Fruit fly (Drosophila melanogaster) whole organism, embryonic: ENCODE results near the gene COX7B.
A peak's percentile ranks its signal among the peaks of the same experiment; 100 is the strongest.

Experiments
- ATbp ChIP-seq: fragments of 200-800 bp; sonication (Bioruptor generic); optimal IDR thresholded peaks from 2 replicates; lab custom pipeline; 2017; ENCODE audit warnings: missing biosample characterization, mild to moderate bottlenecking, missing genetic modification characterization, missing genetic modification reagents
- Abd-B ChIP-seq: fragments of 200-800 bp; sonication (Bioruptor generic); optimal IDR thresholded peaks from 2 replicates; lab custom pipeline; 2018; ENCODE audit warnings: missing biosample characterization, mild to moderate bottlenecking, missing genetic modification characterization, moderate library complexity
- Atf6 ChIP-seq: fragments of 200-800 bp; sonication (Bioruptor generic); IDR thresholded peaks from 2 replicates; pipeline ENCODE4 v1.3.6; 2022; ENCODE audit warnings: missing biosample characterization, missing genetic modification characterization
- CG12299 ChIP-seq: fragments of 200-800 bp; sonication (Bioruptor generic); optimal IDR thresholded peaks from 2 replicates; lab custom pipeline; 2018; ENCODE audit warnings: missing biosample characterization, mild to moderate bottlenecking, missing genetic modification characterization
- CG13123 ChIP-seq: fragments of 200-800 bp; sonication (Bioruptor generic); optimal IDR thresholded peaks from 2 replicates; lab custom pipeline; 2016; ENCODE audit warnings: missing biosample characterization, missing genetic modification characterization
- CG15073 ChIP-seq: fragments of 200-800 bp; sonication (Bioruptor generic); optimal IDR thresholded peaks from 2 replicates; lab custom pipeline; 2016; ENCODE audit warnings: missing biosample characterization, missing genetic modification characterization
- CG15601 ChIP-seq: fragments of 200-800 bp; sonication (Bioruptor generic); optimal IDR thresholded peaks from 3 replicates; lab custom pipeline; 2019; ENCODE audit warnings: missing biosample characterization, mild to moderate bottlenecking, missing genetic modification characterization, moderate library complexity
- CG1603 ChIP-seq: fragments of 200-800 bp; sonication (Bioruptor generic); optimal IDR thresholded peaks from 2 replicates; lab custom pipeline; 2019; ENCODE audit warnings: missing biosample characterization, mild to moderate bottlenecking, missing genetic modification characterization, moderate library complexity
- CG16863 ChIP-seq: fragments of 200-800 bp; sonication (Bioruptor generic); optimal IDR thresholded peaks from 3 replicates; lab custom pipeline; 2016; ENCODE audit warnings: missing biosample characterization, missing genetic modification characterization
- CG2129 ChIP-seq: fragments of 200-800 bp; sonication (Bioruptor generic); IDR thresholded peaks from 2 replicates; pipeline ENCODE4 v1.3.6; 2022; ENCODE audit warnings: missing biosample characterization, missing genetic modification characterization; ENCODE audit not compliant: partially characterized antibody
- CG2712 ChIP-seq: fragments of 200-800 bp; optimal IDR thresholded peaks from 3 replicates; lab custom pipeline; 2019; ENCODE audit warnings: missing biosample characterization, mild to moderate bottlenecking, missing genetic modification characterization, moderate library complexity
- CG30431 ChIP-seq: fragments of 200-800 bp; sonication (Bioruptor generic); optimal IDR thresholded peaks from 2 replicates; lab custom pipeline; 2017; ENCODE audit warnings: missing biosample characterization, missing genetic modification characterization
- CG34422 ChIP-seq: fragments of 200-800 bp; sonication (Bioruptor generic); IDR thresholded peaks from 3 replicates; pipeline ENCODE4 v1.3.6; 2022; ENCODE audit warnings: missing biosample characterization, missing genetic modification characterization
- CG42726 ChIP-seq: fragments of 200-800 bp; sonication (Bioruptor generic); IDR thresholded peaks from 2 replicates; pipeline ENCODE4 v1.3.6; 2022; ENCODE audit warnings: missing biosample characterization, missing genetic modification characterization; ENCODE audit not compliant: partially characterized antibody
- CG6175 ChIP-seq: fragments of 200-800 bp; sonication (Bioruptor generic); IDR thresholded peaks from 3 replicates; pipeline ENCODE4 v1.3.6; 2022; ENCODE audit warnings: missing biosample characterization, missing genetic modification characterization
- CG6791 ChIP-seq: fragments of 200-800 bp; sonication (Bioruptor generic); IDR thresholded peaks from 3 replicates; pipeline ENCODE4 v1.3.6; 2022; ENCODE audit warnings: missing biosample characterization, missing genetic modification characterization; ENCODE audit not compliant: partially characterized antibody
- CG9876 ChIP-seq: fragments of 200-800 bp; sonication (Bioruptor generic); optimal IDR thresholded peaks from 2 replicates; lab custom pipeline; 2016; ENCODE audit warnings: missing biosample characterization, missing genetic modification characterization
- Dfd ChIP-seq, 2 experiments: fragments of >200 bp; optimal IDR thresholded peaks; 2 replicates each; lab custom pipeline; 2017; ENCODE audit warnings: missing biosample characterization in 2 of 2, missing genetic modification characterization in 2 of 2
- Ets65A ChIP-seq: fragments of 200-800 bp; sonication (Bioruptor generic); peaks from one replicate; lab custom pipeline; 2016; ENCODE audit warnings: missing biosample characterization, missing genetic modification characterization
- HLH3B ChIP-seq: fragments of 200-800 bp; sonication (Bioruptor generic); IDR thresholded peaks from 2 replicates; pipeline ENCODE4 v1.3.6; 2022; ENCODE audit warnings: missing biosample characterization, missing genetic modification characterization
- Hr3 ChIP-seq: fragments of 200-800 bp; sonication (Bioruptor generic); optimal IDR thresholded peaks from 3 replicates; lab custom pipeline; 2016; ENCODE audit warnings: missing biosample characterization, missing genetic modification characterization
- NfI ChIP-seq: fragments of 200-800 bp; sonication (Bioruptor generic); optimal IDR thresholded peaks from 3 replicates; lab custom pipeline; 2018; ENCODE audit warnings: missing biosample characterization, mild to moderate bottlenecking, missing genetic modification characterization, moderate library complexity
- Oli ChIP-seq: fragments of 200-800 bp; sonication (Bioruptor generic); optimal IDR thresholded peaks from 2 replicates; lab custom pipeline; 2018; ENCODE audit warnings: missing biosample characterization, mild to moderate bottlenecking, missing genetic modification characterization, moderate library complexity
- Rfx ChIP-seq: fragments of 200-800 bp; sonication (Bioruptor generic); IDR thresholded peaks from 2 replicates; pipeline ENCODE4 v1.3.6; 2022; ENCODE audit warnings: missing biosample characterization, missing genetic modification characterization
- Sry-δ ChIP-seq: fragments of 200-800 bp; sonication (Bioruptor generic); optimal IDR thresholded peaks from 2 replicates; lab custom pipeline; 2016; ENCODE audit warnings: missing biosample characterization, missing genetic modification characterization
- Trl ChIP-seq, 3 experiments: fragments of >200 bp in 2 of 3; fragments of 200-800 bp in 1 of 3; sonication (Bioruptor generic) in 1 of 3; optimal IDR thresholded peaks; 2 replicates in 1 of 3; 3 replicates in 2 of 3; lab custom pipeline; 2016 to 2017; ENCODE audit warnings: missing biosample characterization in 1 of 3, missing genetic modification characterization in 1 of 3
- Usf ChIP-seq: fragments of 200-800 bp; sonication (Bioruptor generic); optimal IDR thresholded peaks from 2 replicates; lab custom pipeline; 2017; ENCODE audit warnings: missing genotype, missing biosample characterization, missing genetic modification characterization
- ab ChIP-seq: fragments of 200-800 bp; sonication (Bioruptor generic); optimal IDR thresholded peaks from 2 replicates; lab custom pipeline; 2016; ENCODE audit warnings: missing biosample characterization, missing genetic modification characterization
- ac ChIP-seq: fragments of 200-800 bp; sonication (Bioruptor generic); optimal IDR thresholded peaks from 3 replicates; lab custom pipeline; 2017; ENCODE audit warnings: missing biosample characterization, mild to moderate bottlenecking, missing genetic modification characterization
- bsh ChIP-seq, 2 experiments: fragments of 200-800 bp; sonication (Bioruptor generic); optimal IDR thresholded peaks; 2 replicates each; lab custom pipeline; 2017 to 2018; ENCODE audit warnings: mild to moderate bottlenecking in 2 of 2, missing biosample characterization in 2 of 2, missing genetic modification characterization in 2 of 2, moderate library complexity in 1 of 2
- ems ChIP-seq: fragments of 200-800 bp; sonication (Bioruptor generic); optimal IDR thresholded peaks from 3 replicates; lab custom pipeline; 2016; ENCODE audit warnings: missing biosample characterization, missing genetic modification characterization
- hkb ChIP-seq, 2 experiments: fragments of 200-800 bp in 1 of 2; fragments of >200 bp in 1 of 2; sonication (Bioruptor generic) in 1 of 2; IDR thresholded peaks in 1 of 2; optimal IDR thresholded peaks in 1 of 2; 2 replicates each; pipeline versions ENCODE4 v1.3.6 to Lab custom; 2017 to 2022; ENCODE audit warnings: missing biosample characterization in 1 of 2, missing genetic modification characterization in 1 of 2
- hth ChIP-seq: fragments of >200 bp; optimal IDR thresholded peaks from 2 replicates; lab custom pipeline; 2017; ENCODE audit warnings: inconsistent platforms
- klu ChIP-seq: fragments of 200-800 bp; sonication (Bioruptor generic); IDR thresholded peaks from 2 replicates; pipeline ENCODE4 v1.3.6; 2022; ENCODE audit warnings: missing biosample characterization, missing genetic modification characterization
- kni ChIP-seq: fragments of 200-800 bp; sonication (Bioruptor generic); optimal IDR thresholded peaks from 3 replicates; lab custom pipeline; 2017; ENCODE audit warnings: mild to moderate bottlenecking, missing biosample characterization, missing genetic modification reagents, missing genetic modification characterization
- knrl ChIP-seq: fragments of 200-800 bp; sonication (Bioruptor generic); IDR thresholded peaks from 3 replicates; pipeline ENCODE4 v1.3.6; 2022; ENCODE audit warnings: missing biosample characterization, missing genetic modification characterization; ENCODE audit not compliant: partially characterized antibody
- nerfin-2 ChIP-seq: fragments of 200-800 bp; sonication (Bioruptor generic); IDR thresholded peaks from 2 replicates; pipeline ENCODE4 v1.3.6; 2022; ENCODE audit warnings: missing biosample characterization, missing genetic modification characterization; ENCODE audit not compliant: partially characterized antibody
- nom ChIP-seq: fragments of 200-800 bp; sonication (Bioruptor generic); optimal IDR thresholded peaks from 2 replicates; lab custom pipeline; 2017; ENCODE audit warnings: missing biosample characterization, missing genetic modification characterization, mild to moderate bottlenecking, moderate library complexity, missing genetic modification reagents
- pan ChIP-seq, 4 experiments: fragments of >200 bp in 3 of 4; fragments of 200-800 bp in 1 of 4; sonication (Bioruptor generic) in 1 of 4; optimal IDR thresholded peaks in 3 of 4; IDR thresholded peaks in 1 of 4; 2 replicates each; pipeline versions ENCODE4 v1.3.6 to Lab custom; 2017 to 2022; ENCODE audit warnings: missing biosample characterization in 2 of 4, missing genetic modification characterization in 2 of 4, mixed read lengths in 1 of 4
- pb ChIP-seq: fragments of 200-800 bp; sonication (Bioruptor generic); optimal IDR thresholded peaks from 3 replicates; lab custom pipeline; 2016; ENCODE audit warnings: missing biosample characterization, missing genetic modification characterization
- pfk ChIP-seq: fragments of 200-800 bp; sonication (Bioruptor generic); optimal IDR thresholded peaks from 2 replicates; lab custom pipeline; 2018; ENCODE audit warnings: missing biosample characterization, mild to moderate bottlenecking, missing genetic modification characterization, moderate library complexity
- pho ChIP-seq: fragments of 200-800 bp; sonication (Bioruptor generic); optimal IDR thresholded peaks from 2 replicates; lab custom pipeline; 2016; ENCODE audit warnings: missing biosample characterization, missing genetic modification characterization
- pum ChIP-seq: fragments of 200-800 bp; sonication (Bioruptor generic); optimal IDR thresholded peaks from 2 replicates; lab custom pipeline; 2016; ENCODE audit warnings: missing biosample characterization, missing genetic modification characterization
- sens ChIP-seq: fragments of 200-800 bp; sonication (Bioruptor generic); peaks from one replicate; lab custom pipeline; 2016; ENCODE audit warnings: missing biosample characterization, missing genetic modification characterization
- ssp ChIP-seq: fragments of 200-800 bp; sonication (Bioruptor generic); IDR thresholded peaks from 2 replicates; pipeline ENCODE4 v1.3.6; 2022; ENCODE audit warnings: missing biosample characterization, missing genetic modification characterization
- sug ChIP-seq: fragments of 200-800 bp; optimal IDR thresholded peaks from 2 replicates; lab custom pipeline; 2019; ENCODE audit warnings: missing biosample characterization, mild to moderate bottlenecking, missing genetic modification characterization, moderate library complexity
- tup ChIP-seq: fragments of 200-800 bp; sonication (Bioruptor generic); optimal IDR thresholded peaks from 2 replicates; lab custom pipeline; 2016; ENCODE audit warnings: missing biosample characterization, mild to moderate bottlenecking, missing genetic modification characterization, moderate library complexity
- vfl ChIP-seq: fragments of 200-800 bp; sonication (Bioruptor generic); optimal IDR thresholded peaks from 2 replicates; lab custom pipeline; 2016; ENCODE audit warnings: missing biosample characterization, missing genetic modification characterization
- vvl ChIP-seq: fragments of 200-800 bp; sonication (Bioruptor generic); IDR thresholded peaks from 2 replicates; pipeline ENCODE4 v1.3.6; 2022; ENCODE audit warnings: missing biosample characterization, missing genetic modification characterization

COX7B gene

dm6 chr3L:17458856-17459518, 33.7 kb downstream of the COX7B start (continued):
- no peak for TF ChIP-seq NfI (GFP tag; lab: Kevin White, UChicago)
- TF ChIP-seq CG2129 (GFP tag; lab: Robert Waterston, UW): no peak
- no peak for TF ChIP-seq Dfd (GFP tag; optimal IDR thresholded peaks at IDR 0.05; lab: Kevin White, UChicago)
- TF ChIP-seq tup (GFP tag; lab: Kevin White, UChicago): peak; percentile 13
- peak; percentile 21 for TF ChIP-seq Hr3 (GFP tag; lab: Kevin White, UChicago)
- TF ChIP-seq CG34422 (GFP tag; lab: Robert Waterston, UW): no peak
- TF ChIP-seq hth (lab: Kevin White, UChicago): no peak
- no peak for TF ChIP-seq vfl (GFP tag; lab: Kevin White, UChicago)
- TF ChIP-seq CG15601 (tag; lab: Kevin White, UChicago): peak; percentile 4
- TF ChIP-seq ab: no peak
- peak; percentile 41 for TF ChIP-seq Oli (tag; lab: Kevin White, UChicago)
- 0 out of 2 replicates have a peak, but pooled peaks have one; percentile 27 for TF ChIP-seq Atf6 (GFP tag; lab: Robert Waterston, UW)
- TF ChIP-seq CG16863 (GFP tag; lab: Kevin White, UChicago): no peak
- TF ChIP-seq CG12299 (tag; lab: Kevin White, UChicago): no peak
- TF ChIP-seq Sry-δ (GFP tag; lab: Kevin White, UChicago): no peak
- TF ChIP-seq pan (optimal IDR thresholded peaks at IDR 0.05; lab: Kevin White, UChicago): no peak
- TF ChIP-seq pan (GFP tag; optimal IDR thresholded peaks at IDR 0.05 in 1 of 2, IDR thresholded peaks at IDR 0.05 in 1 of 2): no peak
- TF ChIP-seq CG6175 (GFP tag; lab: Robert Waterston, UW): no peak
- TF ChIP-seq bsh (GFP tag; optimal IDR thresholded peaks at IDR 0.05; lab: Kevin White, UChicago): peak in 1 of 2 experiments; percentile 49
- no peak for TF ChIP-seq sug (tag; lab: Kevin White, UChicago)
- TF ChIP-seq Rfx (GFP tag; lab: Robert Waterston, UW): no peak
- no peak for TF ChIP-seq ems (GFP tag; lab: Kevin White, UChicago)
- no peak for TF ChIP-seq HLH3B (GFP tag; lab: Robert Waterston, UW)
- TF ChIP-seq CG9876 (GFP tag; lab: Kevin White, UChicago): no peak
- no peak for TF ChIP-seq CG42726 (GFP tag; lab: Robert Waterston, UW)
- no peak for TF ChIP-seq kni (GFP tag; lab: Kevin White, UChicago)
- TF ChIP-seq pum: no peak
- TF ChIP-seq Trl (optimal IDR thresholded peaks at IDR 0.05; lab: Kevin White, UChicago): no peak
- TF ChIP-seq Trl (GFP tag; optimal IDR thresholded peaks at IDR 0.05; lab: Kevin White, UChicago): no peak
- TF ChIP-seq CG1603: peak; percentile 16
- no peak for TF ChIP-seq klu (GFP tag; lab: Robert Waterston, UW)
- TF ChIP-seq pfk (GFP tag; lab: Kevin White, UChicago): no peak
- TF ChIP-seq ATbp (GFP tag; lab: Kevin White, UChicago): peak; percentile 17
- TF ChIP-seq knrl (GFP tag; lab: Robert Waterston, UW): no peak
- no peak for TF ChIP-seq CG6791
- TF ChIP-seq CG15073: no peak
- no peak for TF ChIP-seq nerfin-2 (GFP tag; lab: Robert Waterston, UW)
- TF ChIP-seq pho (GFP tag; lab: Kevin White, UChicago): no peak
- peak; percentile 81 for TF ChIP-seq sens (GFP tag; lab: Kevin White, UChicago)
- peak; percentile 66 for TF ChIP-seq CG2712 (tag; lab: Kevin White, UChicago)
- TF ChIP-seq hkb (optimal IDR thresholded peaks at IDR 0.05; lab: Kevin White, UChicago): no peak
- TF ChIP-seq hkb (GFP tag; IDR thresholded peaks at IDR 0.05; lab: Robert Waterston, UW): peak; percentile 59; the same call in 1 of the 2 replicates
- TF ChIP-seq Ets65A (GFP tag; lab: Kevin White, UChicago): peak; percentile 81
- TF ChIP-seq pb (GFP tag; lab: Kevin White, UChicago): no peak
- TF ChIP-seq CG30431 (GFP tag; lab: Kevin White, UChicago): no peak
- TF ChIP-seq ac: no peak
- TF ChIP-seq ssp (GFP tag; lab: Robert Waterston, UW): no peak
- peak; percentile 58 for TF ChIP-seq vvl (GFP tag; lab: Robert Waterston, UW)
- no peak for TF ChIP-seq nom
- no peak for TF ChIP-seq CG13123 (GFP tag; lab: Kevin White, UChicago)
- TF ChIP-seq Abd-B: no peak
- no peak for TF ChIP-seq Usf (GFP tag; lab: Kevin White, UChicago)
